Fruit fly (Drosophila melanogaster): ENCODE results near the gene CG10713.

Gene CG10713

DNA sequence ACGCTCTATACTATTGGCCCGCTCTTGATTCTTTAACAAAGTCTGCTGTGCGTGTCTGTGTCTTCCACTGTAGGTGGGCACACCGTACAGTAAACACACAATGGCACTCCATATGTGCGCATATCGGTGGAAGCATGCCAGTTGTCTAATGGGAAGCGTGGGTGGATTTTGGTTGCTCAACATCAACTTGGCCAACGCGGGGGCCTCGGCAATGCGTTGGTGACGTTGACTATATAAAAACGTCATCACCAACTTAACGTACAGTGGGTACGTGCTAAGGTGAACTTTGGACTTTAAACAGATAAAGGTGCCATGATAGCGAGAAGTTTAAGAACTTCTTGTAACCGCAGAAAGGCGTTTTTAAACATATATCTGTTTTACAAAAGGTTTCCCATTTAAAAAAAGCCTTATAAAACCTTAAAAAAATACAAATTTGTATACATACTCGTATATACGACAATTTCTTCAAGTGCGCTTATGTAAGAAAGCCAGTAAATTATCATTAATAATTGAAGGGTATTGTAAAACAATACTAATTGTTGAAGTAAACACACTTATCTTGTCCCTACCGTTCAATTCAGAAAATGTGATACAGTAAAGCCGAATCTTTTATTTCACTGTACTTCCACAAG lies 44.7 kb upstream of the CG10713 start (continued):
- TF ChIP-seq CG3847 (GFP tag; IDR thresholded peaks at IDR 0.05): no peak; the same call in 1 of the 2 replicates
- TF ChIP-seq wek (GFP tag; optimal IDR thresholded peaks at IDR 0.05): no peak
- TF ChIP-seq CG2120 (GFP tag; optimal IDR thresholded peaks at IDR 0.05): peak; percentile 78
- TF ChIP-seq CG10959 (GFP tag; IDR thresholded peaks at IDR 0.05): no peak
- peak; percentile 52 for TF ChIP-seq HLH54F (GFP tag; optimal IDR thresholded peaks at IDR 0.05)
- peak; percentile 6 for TF ChIP-seq tin (GFP tag; optimal IDR thresholded peaks at IDR 0.05)
- peak; percentile 72 for TF ChIP-seq dmrt99B (tag; optimal IDR thresholded peaks at IDR 0.05)
- peak; percentile 56 for TF ChIP-seq Hmr (GFP tag; optimal IDR thresholded peaks at IDR 0.05)
- TF ChIP-seq sr (GFP tag; IDR thresholded peaks at IDR 0.05): peak; percentile 100
- peak; percentile 23 for TF ChIP-seq Sox102F (GFP tag; optimal IDR thresholded peaks at IDR 0.05)
- peak; percentile 13 for TF ChIP-seq CG1233 (GFP tag; optimal IDR thresholded peaks at IDR 0.05)
- no peak for TF ChIP-seq CG17328 (GFP tag; IDR thresholded peaks at IDR 0.05)
- TF ChIP-seq CG17359 (tag; optimal IDR thresholded peaks at IDR 0.05): peak; percentile 49
- peak; percentile 46 for TF ChIP-seq CG10654 (GFP tag; optimal IDR thresholded peaks at IDR 0.05)
- no peak for TF ChIP-seq CG7271 (tag; optimal IDR thresholded peaks at IDR 0.05)
- TF ChIP-seq jumu (GFP tag; optimal IDR thresholded peaks at IDR 0.05): no peak
- peak; percentile 68; the same call in 2 of the 3 replicates for TF ChIP-seq dysf (GFP tag; IDR thresholded peaks at IDR 0.05)
- no peak for TF ChIP-seq ab (GFP tag; optimal IDR thresholded peaks at IDR 0.05)
- 0 out of 2 replicates have a peak, but pooled peaks have one; percentile 30 for TF ChIP-seq CG14014 (GFP tag; IDR thresholded peaks at IDR 0.05)
- no peak for TF ChIP-seq GATAe (GFP tag; conservative IDR thresholded peaks at IDR 0.05)
- TF ChIP-seq pros (GFP tag; optimal IDR thresholded peaks at IDR 0.05): no peak
- peak; percentile 6 for TF ChIP-seq CG2116 (GFP tag; optimal IDR thresholded peaks at IDR 0.05)
- TF ChIP-seq dm (GFP tag; optimal IDR thresholded peaks at IDR 0.05): no peak
- TF ChIP-seq CG12659 (GFP tag; optimal IDR thresholded peaks at IDR 0.05): peak; percentile 57
- TF ChIP-seq CG8089 (GFP tag; optimal IDR thresholded peaks at IDR 0.05): no peak
- TF ChIP-seq inv (GFP tag; IDR thresholded peaks at IDR 0.05; ENCODE audit: partially characterized antibody): no peak
- TF ChIP-seq CkIIα-i1 (GFP tag; IDR thresholded peaks at IDR 0.05): no peak
- TF ChIP-seq so (GFP tag; IDR thresholded peaks at IDR 0.05): 0 out of 3 replicates have a peak, but pooled peaks have one; percentile 56
- TF ChIP-seq CG10462 (GFP tag; optimal IDR thresholded peaks at IDR 0.05): no peak
- no peak for TF ChIP-seq CG8290 (GFP tag; optimal IDR thresholded peaks at IDR 0.05)
- TF ChIP-seq CG8290 (tag; optimal IDR thresholded peaks at IDR 0.05): peak in 1 of 2 experiments; percentile 42
- TF ChIP-seq CG30020 (tag; optimal IDR thresholded peaks at IDR 0.05): no peak
- TF ChIP-seq sug (tag; optimal IDR thresholded peaks at IDR 0.05): peak; percentile 15
- peak; percentile 72 for TF ChIP-seq sd (tag; optimal IDR thresholded peaks at IDR 0.05)
- TF ChIP-seq CG31388 (GFP tag; optimal IDR thresholded peaks at IDR 0.05): no peak
- no peak for TF ChIP-seq Dref (GFP tag; IDR thresholded peaks at IDR 0.05)
- TF ChIP-seq Bteb2 (GFP tag; optimal IDR thresholded peaks at IDR 0.05): peak; percentile 1
- no peak for TF ChIP-seq twi (tag; optimal IDR thresholded peaks at IDR 0.05)
- TF ChIP-seq CG9727 (GFP tag; optimal IDR thresholded peaks at IDR 0.05): peak; percentile 62
- TF ChIP-seq Max (GFP tag; optimal IDR thresholded peaks at IDR 0.05): peak; percentile 37
- no peak for TF ChIP-seq CG4282 (GFP tag; optimal IDR thresholded peaks at IDR 0.05)
- TF ChIP-seq tap (tag; optimal IDR thresholded peaks at IDR 0.05): no peak
- TF ChIP-seq CG7839 (tag; optimal IDR thresholded peaks at IDR 0.05): peak; percentile 67
- TF ChIP-seq pita (GFP tag; optimal IDR thresholded peaks at IDR 0.05): no peak
- no peak for TF ChIP-seq Bdp1 (GFP tag; optimal IDR thresholded peaks at IDR 0.05)
- TF ChIP-seq Med (GFP tag): peak; percentile 88
- TF ChIP-seq Spps (tag; optimal IDR thresholded peaks at IDR 0.05): no peak
- peak; percentile 54 for TF ChIP-seq CG9817 (tag; optimal IDR thresholded peaks at IDR 0.05)
- no peak for TF ChIP-seq Taf1 (GFP tag; IDR thresholded peaks at IDR 0.05)
- peak; percentile 18 for TF ChIP-seq CG16815 (GFP tag; optimal IDR thresholded peaks at IDR 0.05)
- TF ChIP-seq ttk (GFP tag; IDR thresholded peaks at IDR 0.05): no peak
